Fruit fly (Drosophila melanogaster): ENCODE results near the gene MSAmiP.

DNA sequence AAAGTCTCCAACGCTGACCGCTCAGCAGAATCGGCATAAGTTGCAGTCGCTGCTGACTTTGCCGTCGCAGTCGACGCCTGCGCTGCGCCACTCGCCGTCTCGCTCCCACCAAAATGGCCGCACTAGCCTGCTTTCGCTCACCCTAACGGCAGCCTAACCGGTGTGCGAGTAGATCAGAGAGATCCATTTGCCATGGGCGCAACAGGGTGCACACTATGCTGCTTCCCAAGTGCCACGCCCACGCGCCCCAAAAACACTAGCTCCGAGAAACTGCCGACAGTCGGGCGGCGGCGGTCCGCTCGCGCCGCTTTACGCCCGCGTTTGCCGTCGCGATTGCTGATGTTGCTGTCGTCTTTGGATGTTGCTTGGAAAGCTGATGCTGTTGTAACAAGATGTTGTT, 48.8 kb downstream of the MSAmiP start:
- no peak for TF ChIP-seq toe (GFP tag; optimal IDR thresholded peaks at IDR 0.05)
- no peak for TF ChIP-seq Crg-1 (GFP tag; optimal IDR thresholded peaks at IDR 0.05)
- TF ChIP-seq kay (GFP tag; ENCODE audit: borderline replicate concordance), result no peak
- no peak for TF ChIP-seq CG14711 (tag; optimal IDR thresholded peaks at IDR 0.05)
- TF ChIP-seq Hr96 (GFP tag; optimal IDR thresholded peaks at IDR 0.05), result no peak
- no peak for TF ChIP-seq Clk (GFP tag; optimal IDR thresholded peaks at IDR 0.05)

Data from whole organism, adult.